Worm (Caenorhabditis elegans): Measurements from ENCODE around the gene C33F10.12.
"Not testable (repeated sequence)": the region's sequence is repeated elsewhere in the genome, so short reads cannot be mapped to it uniquely, and the experiment has no call there.

Gene C33F10.12

ce11 chrII:4851594-4852106 is 14.1 kb upstream of the C33F10.12 start, which contains the start of gene dnj-9 (continued):
- TF ChIP-seq snpc-4 (tag; optimal IDR thresholded peaks at IDR 0.05), result peak; percentile 84

ce11 chrII:4849885-4850284 is 12.3 kb upstream of the C33F10.12 start, which contains the start of gene T23B7.3:
T23B7.3 (plus strand) TSS chrII:4850185.
- TF ChIP-seq lin-11 (tag; optimal IDR thresholded peaks at IDR 0.05) (no peak), zag-1 (tag; optimal IDR thresholded peaks at IDR 0.05) (no peak), mbf-1 (tag; optimal IDR thresholded peaks at IDR 0.05) (no peak), unc-55 (GFP tag; optimal IDR thresholded peaks at IDR 0.05) (no peak), egl-27 (tag; optimal IDR thresholded peaks at IDR 0.05) (no peak), nhr-11 (tag; optimal IDR thresholded peaks at IDR 0.05) (no peak), skn-1 (tag; optimal IDR thresholded peaks at IDR 0.05) (no peak), unc-39 (tag; optimal IDR thresholded peaks at IDR 0.05) (no peak), nhr-129 (tag; optimal IDR thresholded peaks at IDR 0.05) (no peak), sma-9 (GFP tag; optimal IDR thresholded peaks at IDR 0.05) (no peak), sma-9 (tag; optimal IDR thresholded peaks at IDR 0.05) (no peak), mab-5 (tag; optimal IDR thresholded peaks at IDR 0.05) (no peak), nhr-25 (tag; optimal IDR thresholded peaks at IDR 0.05) (no peak)

ce11 chrII:4842143-4842658 is 4.6 kb upstream of the C33F10.12 start, which contains the start of the genes T23B7.2 and nspd-4:
T23B7.2 (minus strand) TSS chrII:4842243.
nspd-4 (plus strand) TSS chrII:4842608.
- TF ChIP-seq nhr-23, mbf-1, ceh-82 (tag; optimal IDR thresholded peaks at IDR 0.05): not testable (repeated sequence)

ce11 chrII:4834761-4835160 is 2.8 kb downstream of the C33F10.12 start, which contains the start of the genes C33F10.11 and C33F10.1:
C33F10.11 (minus strand) TSS chrII:4834861.
C33F10.1 (plus strand) TSS chrII:4835023.
- no peak for TF ChIP-seq ZK546.5 (tag; optimal IDR thresholded peaks at IDR 0.05)
- no peak for TF ChIP-seq elt-3 (tag; optimal IDR thresholded peaks at IDR 0.05)
- TF ChIP-seq blmp-1 (tag; optimal IDR thresholded peaks at IDR 0.05; ENCODE audit: insufficient read depth), result no peak
- no peak for TF ChIP-seq mdl-1 (tag; optimal IDR thresholded peaks at IDR 0.05)
- no peak for TF ChIP-seq lin-39 (tag; optimal IDR thresholded peaks at IDR 0.05)
- TF ChIP-seq nhr-129 (tag; optimal IDR thresholded peaks at IDR 0.05), result no peak
- TF ChIP-seq gmeb-1 (tag; optimal IDR thresholded peaks at IDR 0.05), result no peak
- no peak for TF ChIP-seq snpc-4 (tag; optimal IDR thresholded peaks at IDR 0.05)
- TF ChIP-seq fos-1 (tag; optimal IDR thresholded peaks at IDR 0.05), result no peak
- TF ChIP-seq lsy-2 (tag; optimal IDR thresholded peaks at IDR 0.05), result no peak
- no peak for TF ChIP-seq sma-9 (GFP tag; optimal IDR thresholded peaks at IDR 0.05)
- TF ChIP-seq sma-9 (tag; optimal IDR thresholded peaks at IDR 0.05), result no peak
- TF ChIP-seq nhr-6 (tag; optimal IDR thresholded peaks at IDR 0.05), result no peak
- no peak for TF ChIP-seq unc-39 (tag; optimal IDR thresholded peaks at IDR 0.05)
- no peak for TF ChIP-seq nhr-10 (tag; optimal IDR thresholded peaks at IDR 0.05)
- TF ChIP-seq ama-1 (optimal IDR thresholded peaks at IDR 0.05), result no peak
- TF ChIP-seq elt-1 (tag; optimal IDR thresholded peaks at IDR 0.05), result no peak

ce11 chrII:4827734-4828609 is 9.6 kb downstream of the C33F10.12 start, which contains the start of the genes fbxb-88 and tbck-1:
fbxb-88 (minus strand) TSS chrII:4827884.
tbck-1 (plus strand) TSS chrII:4828559.
- TF ChIP-seq unc-55 (GFP tag; optimal IDR thresholded peaks at IDR 0.05), result peak; percentile 82
- TF ChIP-seq ztf-4 (tag; optimal IDR thresholded peaks at IDR 0.05), result no peak
- TF ChIP-seq C34F6.9 (tag; optimal IDR thresholded peaks at IDR 0.05), result peak; percentile 56
- peak in 1 of 2 experiments; percentile 26 for TF ChIP-seq lsy-2 (tag; optimal IDR thresholded peaks at IDR 0.05)
- peak; percentile 63 for TF ChIP-seq crh-2 (tag; optimal IDR thresholded peaks at IDR 0.05)
- TF ChIP-seq nhr-12 (tag; optimal IDR thresholded peaks at IDR 0.05), result no peak
- peak; percentile 97 for TF ChIP-seq gmeb-1 (tag; optimal IDR thresholded peaks at IDR 0.05)
- peak; percentile 54 for TF ChIP-seq snpc-4 (tag; optimal IDR thresholded peaks at IDR 0.05)

Measured in whole organism, L2 larva.